Fruit fly (Drosophila melanogaster) whole organism, larva: ENCODE results near the gene Jhbp16.

Source experiments
- noc ChIP-seq: fragments of 200-800 bp; sonication (Bioruptor generic); optimal IDR thresholded peaks from 3 replicates; lab custom pipeline; 2019; ENCODE audit warnings: missing biosample characterization, mild to moderate bottlenecking, missing genetic modification characterization, moderate library complexity

The Jhbp16 gene

DNA sequence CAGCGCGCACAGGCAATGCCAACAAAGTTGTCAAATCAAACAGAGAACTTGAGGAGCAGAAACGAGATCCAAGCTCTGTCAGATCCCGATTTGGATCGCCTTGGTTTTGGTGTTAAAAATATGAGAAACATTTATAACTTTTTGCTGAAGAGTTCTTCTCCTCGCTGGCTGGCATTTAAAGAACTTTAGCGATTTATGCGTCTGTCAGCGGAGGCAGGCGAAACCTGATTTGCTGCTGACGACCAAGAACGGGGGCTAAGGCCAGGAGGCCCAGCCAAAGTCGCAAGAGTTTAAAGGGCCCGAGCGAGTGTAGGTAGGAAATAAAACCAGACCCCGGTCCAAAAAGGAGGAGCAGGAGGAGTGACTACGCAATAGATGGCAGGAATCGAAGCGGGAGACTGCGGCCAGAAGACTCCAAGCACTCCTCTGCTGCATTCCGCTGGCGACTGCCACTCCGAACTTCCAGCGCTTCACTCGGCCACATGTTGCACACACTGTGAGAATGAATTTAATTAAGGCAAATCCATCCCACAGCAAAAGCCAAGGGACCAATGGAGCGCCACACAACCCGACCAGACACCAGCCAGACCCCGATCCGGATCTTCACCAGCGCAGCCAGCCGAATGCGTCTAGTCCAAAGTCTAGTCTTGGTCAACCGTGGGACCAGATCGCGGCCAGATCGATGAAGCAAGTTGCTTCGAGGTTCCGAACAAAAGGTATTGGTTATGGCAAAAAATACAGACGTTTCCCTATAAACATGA lies 18.1 kb upstream of the Jhbp16 start:
- TF ChIP-seq noc (tag; lab: Kevin White, UChicago), result no peak

dm6 chr3R:21648460-21648859 lies 15.7 kb upstream of the Jhbp16 start:
- TF ChIP-seq noc (tag; lab: Kevin White, UChicago), result no peak

DNA sequence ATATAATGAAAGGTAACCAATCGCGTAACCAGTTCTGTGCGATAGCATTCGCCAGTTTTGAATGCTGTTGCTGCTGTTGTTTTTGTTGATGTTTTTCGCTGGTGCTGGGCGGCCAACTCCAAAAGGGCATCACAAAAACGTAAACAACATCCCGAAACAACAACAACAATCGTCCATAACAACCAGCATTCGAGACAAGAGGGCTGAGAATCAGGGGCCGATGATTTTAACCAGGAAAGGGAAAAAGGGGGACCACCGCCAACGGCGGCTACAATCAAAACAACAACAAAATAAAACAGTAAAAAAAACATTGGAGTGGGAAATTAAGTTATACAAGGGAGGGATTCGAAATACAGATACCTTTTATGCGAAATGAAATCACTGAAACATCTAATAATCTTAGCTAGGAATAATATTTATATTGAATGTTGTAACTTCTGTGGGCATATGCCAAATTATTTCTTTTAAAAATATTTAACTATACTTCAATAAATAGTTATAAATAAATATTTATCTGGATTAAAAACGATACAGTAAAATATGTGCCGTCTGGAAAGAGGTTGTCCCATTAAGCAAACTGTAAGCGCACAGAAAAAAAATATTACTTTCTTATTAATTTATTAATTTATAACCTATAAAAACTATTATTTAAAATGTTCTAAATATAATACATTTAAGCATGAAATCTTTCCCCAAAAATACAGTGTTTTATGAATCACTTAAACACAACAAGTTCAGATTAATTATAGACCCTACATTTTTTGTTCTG lies 15.0 kb upstream of the Jhbp16 start:
- no peak for TF ChIP-seq noc (tag; lab: Kevin White, UChicago)

DNA sequence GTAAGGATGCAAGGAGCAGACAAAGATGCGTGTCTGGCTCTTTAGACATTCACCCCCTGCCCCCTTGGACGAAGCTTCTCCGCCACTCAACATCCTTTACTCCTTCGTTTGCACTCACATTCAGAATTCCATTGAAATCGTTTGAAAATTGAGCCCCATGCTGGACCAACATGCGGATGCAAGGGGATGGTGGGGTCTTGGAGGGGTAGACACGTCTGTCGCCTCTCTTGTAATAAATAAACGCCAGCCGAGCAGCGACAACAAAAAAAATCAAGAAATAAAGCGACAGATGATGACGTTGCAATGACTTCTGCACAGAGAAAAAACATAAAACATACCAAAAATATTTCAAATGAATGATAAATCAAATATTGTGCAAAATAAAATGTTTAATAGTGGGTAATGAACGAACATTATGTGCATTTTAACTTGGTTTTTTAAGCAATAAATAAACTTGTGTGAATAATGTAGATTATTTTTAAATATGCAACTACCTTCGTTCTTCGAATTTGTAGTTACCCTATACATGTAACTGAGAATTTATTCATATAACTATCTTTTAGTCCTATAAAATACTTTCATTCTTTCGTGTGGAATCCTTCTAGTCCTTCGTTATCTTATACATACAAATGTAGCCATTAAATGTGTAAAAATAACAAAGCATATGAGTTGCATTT lies 14.2 kb upstream of the Jhbp16 start:
- TF ChIP-seq noc (tag; lab: Kevin White, UChicago), result no peak

DNA sequence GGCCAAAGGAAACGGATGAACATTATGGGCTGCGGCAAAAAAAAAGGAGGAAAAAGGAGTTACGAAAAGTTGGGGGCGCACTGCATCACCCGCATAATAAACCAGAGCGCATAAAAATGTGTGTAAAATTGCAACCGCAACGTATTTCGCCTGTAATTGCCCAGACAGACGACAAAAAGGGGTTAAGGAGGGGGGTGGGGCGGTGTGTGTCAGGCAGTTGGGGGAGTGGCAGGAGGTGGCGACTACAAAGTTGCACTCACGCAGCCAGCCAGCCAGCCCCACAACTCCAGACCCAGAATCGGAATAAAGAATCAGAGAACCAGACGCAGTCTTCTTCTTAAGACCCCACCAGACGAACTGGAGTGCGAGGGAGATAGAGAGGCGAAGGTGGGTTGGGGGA lies 13.7 kb upstream of the Jhbp16 start:
- no peak for TF ChIP-seq noc (tag; lab: Kevin White, UChicago)

dm6 chr3R:21651048-21651887 lies 12.9 kb upstream of the Jhbp16 start:
- no peak for TF ChIP-seq noc (tag; lab: Kevin White, UChicago)

- TF ChIP-seq noc (tag; lab: Kevin White, UChicago), result no peak
Measured at dm6 chr3R:21652891-21653394, 11.2 kb upstream of the Jhbp16 start.

DNA sequence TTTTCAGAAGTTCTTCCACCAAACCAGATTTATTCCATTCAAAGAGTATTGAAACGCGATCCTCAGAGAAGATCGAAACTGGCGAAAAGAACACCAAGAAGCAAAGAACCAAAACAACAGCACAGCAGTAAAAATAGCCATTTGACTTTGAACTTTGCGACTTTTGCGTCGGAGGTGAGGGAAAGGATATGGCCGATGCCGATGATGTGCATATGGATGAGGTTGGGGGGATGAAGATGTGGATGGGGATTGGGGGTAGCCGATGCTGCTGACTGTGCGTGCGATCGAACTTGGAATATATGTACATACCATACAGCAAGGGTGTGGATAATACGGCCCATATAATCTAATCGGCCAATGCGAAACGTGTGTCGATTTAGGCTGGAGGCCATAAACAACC lies 10.8 kb upstream of the Jhbp16 start:
- no peak for TF ChIP-seq noc (tag; lab: Kevin White, UChicago)

dm6 chr3R:21654755-21655154 lies 9.4 kb upstream of the Jhbp16 start:
- TF ChIP-seq noc (tag; lab: Kevin White, UChicago), result no peak

DNA sequence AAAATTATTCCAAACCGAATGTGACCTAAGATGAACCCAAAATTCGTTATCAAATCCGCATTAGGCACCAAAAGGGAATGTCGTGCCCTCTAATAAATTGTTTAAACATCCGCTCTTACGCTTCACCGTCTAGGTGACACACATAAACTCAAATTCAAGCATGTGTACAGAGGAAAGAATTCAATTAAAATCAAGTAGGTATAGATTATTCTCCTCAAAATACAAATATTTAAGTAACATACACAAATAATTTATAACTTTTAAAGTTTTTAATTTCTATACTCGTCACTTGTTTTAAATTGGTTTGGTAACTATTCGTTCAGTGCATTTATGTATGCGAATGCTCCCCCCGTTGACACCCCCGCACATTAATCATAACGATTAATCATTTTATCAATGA lies 8.8 kb upstream of the Jhbp16 start:
- TF ChIP-seq noc (tag; lab: Kevin White, UChicago), result no peak

DNA sequence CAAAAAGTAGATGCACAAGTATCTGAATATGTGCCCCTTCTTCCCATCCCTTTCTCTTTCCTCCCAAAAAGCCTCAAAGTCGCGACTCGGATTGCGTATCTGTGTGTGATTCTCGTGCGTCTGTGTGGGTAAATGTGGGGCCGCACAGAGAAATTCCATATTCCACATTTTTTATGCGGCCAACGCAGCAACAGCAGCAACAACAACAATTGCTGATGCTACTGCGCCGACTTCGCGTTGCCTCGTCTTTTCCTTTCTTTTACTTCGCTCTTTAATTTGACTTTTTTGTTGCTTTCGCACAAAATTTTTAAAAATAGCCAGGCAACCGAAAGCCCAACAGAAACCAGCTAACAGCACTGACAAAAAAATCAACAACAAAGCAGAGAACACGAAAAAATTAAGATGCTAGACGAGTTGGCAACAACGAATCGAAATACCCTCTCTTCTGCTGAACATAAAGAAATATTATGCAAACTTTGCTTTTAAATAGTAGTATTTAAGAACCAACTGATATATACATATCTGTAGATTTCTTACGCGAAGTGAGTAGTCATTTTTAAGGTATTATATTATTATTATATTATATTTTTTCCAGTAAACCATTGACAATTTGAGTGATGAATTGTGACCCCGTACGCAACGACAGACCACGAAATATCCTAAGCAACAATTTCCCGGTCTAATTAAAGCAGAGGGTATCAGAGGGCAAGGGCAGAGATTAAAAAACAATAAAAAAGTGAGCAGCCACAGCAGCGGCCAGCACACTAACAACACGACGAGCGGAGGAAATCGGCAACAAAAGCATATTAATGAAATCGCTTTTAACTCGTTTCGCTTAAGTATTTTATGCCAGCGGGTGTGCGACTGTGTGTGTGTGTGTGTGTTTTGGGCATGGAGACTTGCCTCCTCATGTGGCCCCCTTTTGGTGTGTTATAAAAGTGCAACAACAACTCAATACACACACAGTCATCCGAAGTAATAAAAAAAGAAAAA lies 7.4 kb upstream of the Jhbp16 start:
- peak; percentile 67 for TF ChIP-seq noc (tag; lab: Kevin White, UChicago)

DNA sequence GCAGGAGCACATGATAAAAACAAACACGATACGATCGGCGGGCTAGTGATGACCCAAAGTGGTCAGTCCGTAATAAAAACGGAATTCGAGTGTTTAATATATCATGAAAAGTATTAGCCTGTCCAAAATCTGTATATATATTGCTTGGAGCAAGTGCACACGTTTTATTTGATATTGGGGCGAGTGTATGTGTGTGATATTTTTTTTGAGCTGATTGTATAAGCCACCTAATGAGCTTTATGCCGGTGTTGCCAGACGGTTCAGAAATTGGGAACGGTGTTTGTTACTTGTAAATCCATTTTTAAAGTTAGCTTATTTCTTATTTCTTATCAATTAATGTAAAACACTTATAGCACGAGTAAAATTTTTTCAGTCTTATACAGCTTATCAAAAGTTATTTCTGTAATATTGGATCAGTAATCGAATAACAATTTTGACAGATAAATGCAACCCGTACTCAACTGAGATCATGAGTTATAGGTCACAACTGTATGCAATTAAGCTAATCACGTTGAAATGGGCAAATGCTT lies 6.6 kb upstream of the Jhbp16 start:
- TF ChIP-seq noc (tag; lab: Kevin White, UChicago), result no peak

dm6 chr3R:21658281-21658680 lies 5.9 kb upstream of the Jhbp16 start:
- no peak for TF ChIP-seq noc (tag; lab: Kevin White, UChicago)
